Worm (Caenorhabditis elegans): ENCODE results near the gene ugt-33.

DNA sequence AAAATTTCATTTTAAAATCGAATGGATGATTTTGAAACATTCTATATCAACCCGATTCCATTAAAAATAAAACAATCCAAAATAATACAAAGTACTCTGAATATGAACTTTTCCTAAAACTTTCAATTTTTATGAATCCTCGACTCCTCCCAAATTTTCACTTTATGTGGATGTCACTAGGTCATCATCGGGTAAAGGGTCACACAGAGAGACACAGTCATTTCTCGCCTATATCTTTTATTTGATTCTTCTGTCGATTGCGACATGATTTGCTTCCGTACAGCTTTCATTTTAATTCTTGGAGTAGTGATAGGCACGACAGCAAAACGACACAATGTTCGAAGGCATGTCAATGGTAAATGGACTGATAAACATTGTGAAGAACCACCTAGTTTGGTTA, 35.3 kb downstream of the ugt-33 start, which contains the start of gene F25D1.3:
- no peak for TF ChIP-seq ama-1 (optimal IDR thresholded peaks at IDR 0.05)
- TF ChIP-seq ceh-13 (GFP tag; optimal IDR thresholded peaks at IDR 0.05): no peak
- no peak for TF ChIP-seq B0310.2 (tag; optimal IDR thresholded peaks at IDR 0.05)
- no peak for TF ChIP-seq F13C5.2 (tag; optimal IDR thresholded peaks at IDR 0.05)
- TF ChIP-seq hnd-1 (tag; optimal IDR thresholded peaks at IDR 0.05): no peak
- TF ChIP-seq ets-7 (tag; optimal IDR thresholded peaks at IDR 0.05): no peak
- no peak for TF ChIP-seq hmbx-1 (tag; optimal IDR thresholded peaks at IDR 0.05)
- no peak for TF ChIP-seq pes-1 (GFP tag; IDR thresholded peaks at IDR 0.05)
- TF ChIP-seq sea-1 (GFP tag; conservative IDR thresholded peaks at IDR 0.05): no peak
- TF ChIP-seq tbx-37 (GFP tag; conservative IDR thresholded peaks at IDR 0.05): no peak
- TF ChIP-seq scrt-1 (GFP tag; IDR thresholded peaks at IDR 0.05): no peak
- TF ChIP-seq tra-4 (tag; optimal IDR thresholded peaks at IDR 0.05): no peak

Data from whole organism, early embryonic.